Fruit fly (Drosophila melanogaster) whole organism, embryonic: ENCODE results near the gene CG12057.
A peak's percentile ranks its signal among the peaks of the same experiment; 100 is the strongest.

Experiments used
- CG12299 ChIP-seq: fragments of 200-800 bp; sonication (Bioruptor generic); optimal IDR thresholded peaks from 2 replicates; lab custom pipeline; 2018; ENCODE audit warnings: missing biosample characterization, mild to moderate bottlenecking, missing genetic modification characterization
- CG17385 ChIP-seq: fragments of 200-800 bp; sonication (Bioruptor generic); optimal IDR thresholded peaks from 3 replicates; lab custom pipeline; 2018; ENCODE audit warnings: missing biosample characterization, mild to moderate bottlenecking, missing genetic modification characterization
- CG1792 ChIP-seq: fragments of 200-800 bp; sonication (Bioruptor generic); optimal IDR thresholded peaks from 2 replicates; lab custom pipeline; 2016; ENCODE audit warnings: missing biosample characterization, missing genetic modification characterization
- CG1832 ChIP-seq: fragments of 200-800 bp; sonication (Bioruptor generic); optimal IDR thresholded peaks from 2 replicates; lab custom pipeline; 2017; ENCODE audit warnings: missing biosample characterization, mild to moderate bottlenecking, missing genetic modification characterization, inconsistent platforms
- CG18764 ChIP-seq: fragments of 200-800 bp; sonication (Bioruptor generic); optimal IDR thresholded peaks from 3 replicates; lab custom pipeline; 2016; ENCODE audit warnings: missing biosample characterization, missing genetic modification characterization
- CG3065 ChIP-seq: fragments of 200-800 bp; sonication (Bioruptor generic); optimal IDR thresholded peaks from 2 replicates; lab custom pipeline; 2016; ENCODE audit warnings: missing biosample characterization, missing genetic modification characterization
- CG32767 ChIP-seq: fragments of 200-800 bp; sonication (Bioruptor generic); IDR thresholded peaks from 2 replicates; pipeline ENCODE4 v1.3.6; 2022; ENCODE audit warnings: missing biosample characterization, missing genetic modification characterization
- CG33213 ChIP-seq: fragments of 200-800 bp; sonication (Bioruptor generic); optimal IDR thresholded peaks from 3 replicates; lab custom pipeline; 2016; ENCODE audit warnings: missing biosample characterization, missing genetic modification characterization
- CG3847 ChIP-seq: fragments of 200-800 bp; sonication (Bioruptor generic); IDR thresholded peaks from 2 replicates; pipeline ENCODE4 v1.3.6; 2022; ENCODE audit warnings: missing biosample characterization, missing genetic modification characterization
- CG6175 ChIP-seq: fragments of 200-800 bp; sonication (Bioruptor generic); IDR thresholded peaks from 3 replicates; pipeline ENCODE4 v1.3.6; 2022; ENCODE audit warnings: missing biosample characterization, missing genetic modification characterization
- CG9215 ChIP-seq: fragments of 200-800 bp; sonication (Bioruptor generic); IDR thresholded peaks from 2 replicates; pipeline ENCODE4 v1.3.6; 2022; ENCODE audit warnings: missing biosample characterization, missing genetic modification characterization
- CG9437 ChIP-seq: fragments of 200-800 bp; sonication (Bioruptor generic); optimal IDR thresholded peaks from 2 replicates; lab custom pipeline; 2018; ENCODE audit warnings: missing biosample characterization, mild to moderate bottlenecking, missing genetic modification characterization
- CTCF ChIP-seq: fragments of 200-800 bp; sonication (Bioruptor generic); optimal IDR thresholded peaks from 2 replicates; lab custom pipeline; 2017; ENCODE audit warnings: missing biosample characterization, mild to moderate bottlenecking, missing genetic modification characterization, moderate library complexity
- Dp ChIP-seq: fragments of 200-800 bp; sonication (Bioruptor generic); optimal IDR thresholded peaks from 2 replicates; lab custom pipeline; 2018; ENCODE audit warnings: missing biosample characterization, mild to moderate bottlenecking, missing genetic modification characterization, moderate library complexity
- HLH54F ChIP-seq: fragments of 200-800 bp; sonication (Bioruptor generic); optimal IDR thresholded peaks from 3 replicates; lab custom pipeline; 2016; ENCODE audit warnings: missing biosample characterization, missing genetic modification characterization
- HmgZ ChIP-seq: fragments of 200-800 bp; sonication (Bioruptor generic); optimal IDR thresholded peaks from 2 replicates; lab custom pipeline; 2018; ENCODE audit warnings: missing biosample characterization, mild to moderate bottlenecking, missing genetic modification characterization
- Hmr ChIP-seq: fragments of 200-800 bp; sonication (Bioruptor generic); optimal IDR thresholded peaks from 3 replicates; lab custom pipeline; 2017; ENCODE audit warnings: mild to moderate bottlenecking, missing biosample characterization, missing genetic modification reagents, missing genetic modification characterization
- Jarid2 ChIP-seq: fragments of 200-800 bp; sonication (Bioruptor generic); optimal IDR thresholded peaks from 3 replicates; lab custom pipeline; 2017; ENCODE audit warnings: mild to moderate bottlenecking, missing biosample characterization, missing genetic modification reagents, missing genetic modification characterization
- NC2β ChIP-seq: fragments of 200-800 bp; sonication (Bioruptor generic); optimal IDR thresholded peaks from 2 replicates; lab custom pipeline; 2016; ENCODE audit warnings: missing biosample characterization, missing genetic modification characterization
- NfI ChIP-seq: fragments of 200-800 bp; sonication (Bioruptor generic); optimal IDR thresholded peaks from 3 replicates; lab custom pipeline; 2018; ENCODE audit warnings: missing biosample characterization, mild to moderate bottlenecking, missing genetic modification characterization, moderate library complexity
- Scr ChIP-seq: fragments of 200-800 bp; sonication (Bioruptor generic); IDR thresholded peaks from 2 replicates; pipeline ENCODE4 v1.3.6; 2022; ENCODE audit warnings: missing biosample characterization, missing genetic modification characterization; ENCODE audit not compliant: partially characterized antibody
- Six4 ChIP-seq: fragments of 200-800 bp; sonication (Bioruptor generic); optimal IDR thresholded peaks from 2 replicates; lab custom pipeline; 2016; ENCODE audit warnings: missing biosample characterization, missing genetic modification characterization
- Sry-δ ChIP-seq: fragments of 200-800 bp; sonication (Bioruptor generic); optimal IDR thresholded peaks from 2 replicates; lab custom pipeline; 2016; ENCODE audit warnings: missing biosample characterization, missing genetic modification characterization
- Trl ChIP-seq, 3 experiments: fragments of >200 bp in 2 of 3; fragments of 200-800 bp in 1 of 3; sonication (Bioruptor generic) in 1 of 3; optimal IDR thresholded peaks; 2 replicates in 1 of 3; 3 replicates in 2 of 3; lab custom pipeline; 2016 to 2017; ENCODE audit warnings: missing biosample characterization in 1 of 3, missing genetic modification characterization in 1 of 3
- ase ChIP-seq: fragments of 200-800 bp; sonication (Bioruptor generic); IDR thresholded peaks from 3 replicates; pipeline ENCODE4 v1.3.6; 2022; ENCODE audit warnings: missing biosample characterization, missing genetic modification characterization
- ato ChIP-seq: fragments of 200-800 bp; sonication (Bioruptor generic); IDR thresholded peaks from 2 replicates; pipeline ENCODE4 v1.3.6; 2022; ENCODE audit warnings: missing biosample characterization, missing genetic modification characterization; ENCODE audit not compliant: partially characterized antibody
- cas ChIP-seq: fragments of 200-800 bp; sonication (Bioruptor generic); IDR thresholded peaks from 2 replicates; pipeline ENCODE4 v1.3.6; 2022; ENCODE audit warnings: missing biosample characterization, missing genetic modification characterization
- chif ChIP-seq, 2 experiments: fragments of 200-800 bp; sonication (Bioruptor generic); optimal IDR thresholded peaks; 3 replicates each; lab custom pipeline; 2016; ENCODE audit warnings: missing biosample characterization in 2 of 2, missing genetic modification characterization in 2 of 2
- ci ChIP-seq: fragments of 200-800 bp; sonication (Bioruptor generic); IDR thresholded peaks from 3 replicates; pipeline ENCODE4 v1.3.6; 2022; ENCODE audit warnings: missing biosample characterization, missing genetic modification characterization
- crp ChIP-seq, 2 experiments: fragments of 200-800 bp; sonication (Bioruptor generic); optimal IDR thresholded peaks; 2 replicates in 1 of 2; 3 replicates in 1 of 2; lab custom pipeline; 2017; ENCODE audit warnings: missing biosample characterization in 2 of 2, missing genetic modification characterization in 2 of 2, mild to moderate bottlenecking in 1 of 2, moderate library complexity in 1 of 2
- dpn ChIP-seq, 2 experiments: fragments of 200-800 bp; sonication (Bioruptor generic); optimal IDR thresholded peaks; 3 replicates each; lab custom pipeline; 2016; ENCODE audit warnings: missing biosample characterization in 2 of 2, missing genetic modification characterization in 2 of 2
- emc ChIP-seq: fragments of 200-800 bp; sonication (Bioruptor generic); optimal IDR thresholded peaks from 2 replicates; lab custom pipeline; 2016; ENCODE audit warnings: missing biosample characterization, missing genetic modification characterization
- eyg ChIP-seq: fragments of 200-800 bp; sonication (Bioruptor generic); optimal IDR thresholded peaks from 3 replicates; lab custom pipeline; 2016; ENCODE audit warnings: missing biosample characterization, missing genetic modification characterization
- fd64A ChIP-seq: fragments of 200-800 bp; sonication (Bioruptor generic); optimal IDR thresholded peaks from 3 replicates; lab custom pipeline; 2018; ENCODE audit warnings: missing biosample characterization, mild to moderate bottlenecking, missing genetic modification characterization
- gce ChIP-seq: fragments of 200-800 bp; sonication (Bioruptor generic); IDR thresholded peaks from 3 replicates; pipeline ENCODE4 v1.3.6; 2022; ENCODE audit warnings: missing biosample characterization, missing genetic modification characterization
- gcm ChIP-seq: fragments of 200-800 bp; sonication (Bioruptor generic); optimal IDR thresholded peaks from 2 replicates; lab custom pipeline; 2019; ENCODE audit warnings: missing biosample characterization, mild to moderate bottlenecking, missing genetic modification characterization, moderate library complexity
- gsb ChIP-seq: fragments of 200-800 bp; sonication (Bioruptor generic); IDR thresholded peaks from 2 replicates; pipeline ENCODE4 v1.3.6; 2022; ENCODE audit warnings: missing biosample characterization, missing genetic modification characterization
- hbn ChIP-seq: fragments of 200-800 bp; sonication (Bioruptor generic); IDR thresholded peaks from 2 replicates; pipeline ENCODE4 v1.3.6; 2022; ENCODE audit warnings: missing biosample characterization, missing genetic modification characterization; ENCODE audit not compliant: partially characterized antibody
- hth ChIP-seq: fragments of >200 bp; optimal IDR thresholded peaks from 2 replicates; lab custom pipeline; 2017; ENCODE audit warnings: inconsistent platforms
- lov ChIP-seq, 2 experiments: fragments of 200-800 bp in 1 of 2; fragments of >200 bp in 1 of 2; sonication (Bioruptor generic) in 1 of 2; IDR thresholded peaks in 1 of 2; optimal IDR thresholded peaks in 1 of 2; 2 replicates in 1 of 2; 3 replicates in 1 of 2; pipeline versions ENCODE4 v1.3.6 to Lab custom; 2017 to 2022; ENCODE audit warnings: missing biosample characterization in 1 of 2, missing genetic modification characterization in 1 of 2
- mirr ChIP-seq: fragments of 200-800 bp; sonication (Bioruptor generic); optimal IDR thresholded peaks from 3 replicates; lab custom pipeline; 2018; ENCODE audit warnings: missing biosample characterization, mild to moderate bottlenecking, missing genetic modification characterization
- odd ChIP-seq: fragments of 200-800 bp; sonication (Bioruptor generic); optimal IDR thresholded peaks from 2 replicates; lab custom pipeline; 2017; ENCODE audit warnings: missing biosample characterization, mild to moderate bottlenecking, missing genetic modification characterization
- org-1 ChIP-seq: fragments of 200-800 bp; sonication (Bioruptor generic); optimal IDR thresholded peaks from 2 replicates; lab custom pipeline; 2017; ENCODE audit warnings: missing biosample characterization, missing genetic modification characterization
- ranshi ChIP-seq: fragments of 200-800 bp; sonication (Bioruptor generic); IDR thresholded peaks from 2 replicates; pipeline ENCODE4 v1.3.6; 2022; ENCODE audit warnings: missing biosample characterization, missing genetic modification characterization
- sc ChIP-seq, 3 experiments: fragments of >200 bp in 2 of 3; fragments of 200-800 bp in 1 of 3; sonication (Bioruptor generic) in 1 of 3; optimal IDR thresholded peaks; 2 replicates in 2 of 3; 3 replicates in 1 of 3; lab custom pipeline; 2017; ENCODE audit warnings: mild to moderate bottlenecking in 1 of 3, missing biosample characterization in 1 of 3, missing genetic modification characterization in 1 of 3, missing genetic modification reagents in 1 of 3
- sima ChIP-seq: fragments of 200-800 bp; sonication (Bioruptor generic); optimal IDR thresholded peaks from 2 replicates; lab custom pipeline; 2016; ENCODE audit warnings: missing biosample characterization, missing genetic modification characterization
- slp2 ChIP-seq: fragments of 200-800 bp; sonication (Bioruptor generic); optimal IDR thresholded peaks from 2 replicates; lab custom pipeline; 2016; ENCODE audit warnings: missing biosample characterization, missing genetic modification characterization
- trem ChIP-seq: fragments of 200-800 bp; optimal IDR thresholded peaks from 3 replicates; lab custom pipeline; 2019; ENCODE audit warnings: missing biosample characterization, mild to moderate bottlenecking, missing genetic modification characterization, moderate library complexity
- yki ChIP-seq: fragments of >200 bp; optimal IDR thresholded peaks from 3 replicates; lab custom pipeline; 2018
- zen2 ChIP-seq: fragments of 200-800 bp; sonication (Bioruptor generic); IDR thresholded peaks from 3 replicates; pipeline ENCODE4 v1.3.6; 2022; ENCODE audit warnings: missing biosample characterization, missing genetic modification characterization; ENCODE audit not compliant: partially characterized antibody
- zfh2 ChIP-seq: fragments of 200-800 bp; sonication (Bioruptor generic); optimal IDR thresholded peaks from 2 replicates; lab custom pipeline; 2016; ENCODE audit warnings: missing biosample characterization, missing genetic modification characterization

The CG12057 gene

dm6 chrX:9156388-9156823 lies 35.1 kb upstream of the CG12057 start, which contains the start of gene His3.3B (continued):
- no peak for TF ChIP-seq crp (GFP tag; optimal IDR thresholded peaks at IDR 0.05; lab: Kevin White, UChicago)
- TF ChIP-seq CG9215 (GFP tag; lab: Robert Waterston, UW), result no peak
- TF ChIP-seq zfh2, result no peak
- TF ChIP-seq chif (GFP tag; optimal IDR thresholded peaks at IDR 0.05; lab: Kevin White, UChicago), result no peak
- no peak for TF ChIP-seq ranshi (GFP tag; lab: Robert Waterston, UW)
- no peak for TF ChIP-seq CG1792 (GFP tag; lab: Kevin White, UChicago)
- no peak for TF ChIP-seq Trl (optimal IDR thresholded peaks at IDR 0.05; lab: Kevin White, UChicago)
- TF ChIP-seq Trl (GFP tag; optimal IDR thresholded peaks at IDR 0.05; lab: Kevin White, UChicago), result peak; percentile 5
- TF ChIP-seq mirr (GFP tag; lab: Kevin White, UChicago), result peak; percentile 21
- TF ChIP-seq lov (optimal IDR thresholded peaks at IDR 0.05; lab: Kevin White, UChicago), result no peak
- no peak for TF ChIP-seq lov (GFP tag; IDR thresholded peaks at IDR 0.05; lab: Robert Waterston, UW)
- no peak for TF ChIP-seq slp2
- no peak for TF ChIP-seq sc (optimal IDR thresholded peaks at IDR 0.05; lab: Kevin White, UChicago)
- TF ChIP-seq sc (GFP tag; optimal IDR thresholded peaks at IDR 0.05; lab: Kevin White, UChicago), result no peak
- TF ChIP-seq trem (tag; lab: Kevin White, UChicago), result peak; percentile 55
- TF ChIP-seq ato (GFP tag; lab: Robert Waterston, UW), result 0 out of 2 replicates have a peak, but pooled peaks have one; percentile 25
- TF ChIP-seq gce (GFP tag; lab: Robert Waterston, UW), result no peak
- TF ChIP-seq CG18764, result no peak
- TF ChIP-seq ci (GFP tag; lab: Robert Waterston, UW), result peak; percentile 58; the same call in 1 of the 3 replicates
- peak; percentile 22 for TF ChIP-seq odd (GFP tag; lab: Kevin White, UChicago)
- no peak for TF ChIP-seq NC2β
- TF ChIP-seq hth (lab: Kevin White, UChicago), result no peak
- TF ChIP-seq CG9437 (GFP tag; lab: Kevin White, UChicago), result no peak
- TF ChIP-seq gsb, result no peak
- TF ChIP-seq zen2 (GFP tag; lab: Robert Waterston, UW), result no peak
- TF ChIP-seq CG1832, result no peak
- no peak for TF ChIP-seq cas (GFP tag; lab: Robert Waterston, UW)
- no peak for TF ChIP-seq emc (GFP tag; lab: Kevin White, UChicago)
- peak; percentile 17 for TF ChIP-seq CG17385 (GFP tag; lab: Kevin White, UChicago)
- TF ChIP-seq CG6175 (GFP tag; lab: Robert Waterston, UW), result no peak
- no peak for TF ChIP-seq Hmr (GFP tag; lab: Kevin White, UChicago)
- 0 out of 2 replicates have a peak, but pooled peaks have one; percentile 14 for TF ChIP-seq CG3847
- TF ChIP-seq Dp, result peak; percentile 81
- peak; percentile 55 for TF ChIP-seq CG12299 (tag; lab: Kevin White, UChicago)
- no peak for TF ChIP-seq HLH54F (GFP tag; lab: Kevin White, UChicago)
- TF ChIP-seq Six4 (GFP tag; lab: Kevin White, UChicago), result no peak
- TF ChIP-seq NfI (GFP tag; lab: Kevin White, UChicago), result no peak
- TF ChIP-seq Jarid2 (GFP tag; lab: Kevin White, UChicago), result peak; percentile 48
- TF ChIP-seq CG32767 (GFP tag; lab: Robert Waterston, UW), result peak; percentile 35; the same call in 1 of the 2 replicates
- TF ChIP-seq eyg, result no peak
- no peak for TF ChIP-seq CG33213
- peak; percentile 17 for TF ChIP-seq gcm (GFP tag; lab: Kevin White, UChicago)
- TF ChIP-seq CG3065, result peak; percentile 82
- TF ChIP-seq HmgZ (tag; lab: Kevin White, UChicago), result peak; percentile 22
- TF ChIP-seq hbn (GFP tag; lab: Robert Waterston, UW), result 0 out of 2 replicates have a peak, but pooled peaks have one; percentile 24
- TF ChIP-seq Sry-δ (GFP tag; lab: Kevin White, UChicago), result peak; percentile 90
- no peak for TF ChIP-seq fd64A (GFP tag; lab: Kevin White, UChicago)
- TF ChIP-seq dpn (GFP tag; optimal IDR thresholded peaks at IDR 0.05; lab: Kevin White, UChicago), result no peak
- TF ChIP-seq ase, result no peak
- no peak for TF ChIP-seq yki (lab: Kevin White, UChicago)
- peak; percentile 41 for TF ChIP-seq Scr (GFP tag; lab: Robert Waterston, UW)
- no peak for TF ChIP-seq org-1 (GFP tag; lab: Kevin White, UChicago)
- peak; percentile 54 for TF ChIP-seq CTCF (GFP tag; lab: Kevin White, UChicago)
- no peak for TF ChIP-seq sima (GFP tag; lab: Kevin White, UChicago)
